Worm (Caenorhabditis elegans): ENCODE results near the gene far-3.

far-3 gene

DNA sequence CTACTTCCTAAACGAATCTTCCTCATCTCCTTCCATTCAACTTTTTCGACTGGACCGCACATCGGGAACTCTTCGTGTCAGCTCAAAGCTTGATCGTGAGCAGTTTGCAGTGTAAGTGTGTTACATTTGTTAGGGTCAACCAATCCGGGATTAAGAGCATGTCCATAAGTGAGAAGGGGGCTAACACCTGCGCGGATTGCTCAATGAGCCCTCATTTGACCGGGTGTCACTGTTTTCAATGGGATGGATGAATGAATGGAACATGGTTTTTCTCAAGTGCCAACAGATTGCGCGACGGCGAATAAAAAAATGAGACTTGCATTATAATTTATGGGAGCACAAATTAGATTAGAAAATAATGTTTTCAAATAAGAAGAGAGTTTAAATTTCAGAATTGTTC is 28.0 kb upstream of the far-3 start:
- TF ChIP-seq skn-1 (tag; optimal IDR thresholded peaks at IDR 0.05): no peak
- TF ChIP-seq Y5F2A.4 (GFP tag; optimal IDR thresholded peaks at IDR 0.05): no peak
- TF ChIP-seq fkh-10 (GFP tag; optimal IDR thresholded peaks at IDR 0.05): peak; percentile 41
- no peak for TF ChIP-seq F49E8.2 (tag; optimal IDR thresholded peaks at IDR 0.05; ENCODE audit: borderline replicate concordance)
- TF ChIP-seq ces-1 (GFP tag; optimal IDR thresholded peaks at IDR 0.05): no peak

DNA sequence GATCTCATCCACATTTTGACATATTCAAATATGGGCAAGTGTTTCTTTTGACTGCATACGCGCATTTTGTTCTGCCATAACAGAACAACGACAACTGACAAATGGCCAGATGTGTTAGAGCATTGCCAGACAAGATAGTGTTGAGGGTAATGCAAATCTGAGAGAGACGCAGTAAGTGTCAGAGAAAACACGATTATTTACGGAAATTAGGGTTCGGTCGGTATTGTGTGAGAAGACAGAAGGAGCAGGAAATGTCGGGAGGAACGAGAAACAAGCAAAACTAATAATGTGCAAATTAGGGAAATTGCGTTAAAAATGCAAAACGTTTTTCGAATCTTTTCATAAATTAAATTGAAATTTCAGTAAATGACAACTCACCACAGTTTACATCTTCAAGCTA is 27.2 kb upstream of the far-3 start:
- TF ChIP-seq unc-62 (GFP tag; optimal IDR thresholded peaks at IDR 0.05 in 1 of 2) (peak in 1 of 2 experiments; percentile 36), unc-62 (tag; optimal IDR thresholded peaks at IDR 0.05) (no peak), ZK337.2 (GFP tag; IDR thresholded peaks at IDR 0.05) (no peak)

DNA sequence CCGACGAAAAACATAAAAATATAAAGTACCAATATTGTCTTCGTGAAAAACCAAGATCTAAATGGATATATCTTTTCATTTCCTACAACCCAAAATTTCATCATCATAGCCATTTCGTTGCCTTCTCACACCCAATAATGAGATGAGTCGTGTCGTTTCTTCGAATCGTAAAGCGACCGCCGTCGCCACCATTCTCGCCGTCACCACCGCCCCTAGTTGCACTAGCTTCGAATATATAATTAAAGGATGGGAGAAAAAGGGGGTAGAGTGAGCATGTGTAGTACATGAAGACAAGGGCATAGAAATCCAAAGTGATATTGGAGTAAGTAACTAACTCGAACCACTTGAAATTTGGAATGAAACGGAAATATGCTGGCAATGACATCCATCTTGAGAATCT is 24.9 kb upstream of the far-3 start:
- TF ChIP-seq ceh-20 (GFP tag; IDR thresholded peaks at IDR 0.05) (no peak), aha-1 (tag) (peak; percentile 68)

DNA sequence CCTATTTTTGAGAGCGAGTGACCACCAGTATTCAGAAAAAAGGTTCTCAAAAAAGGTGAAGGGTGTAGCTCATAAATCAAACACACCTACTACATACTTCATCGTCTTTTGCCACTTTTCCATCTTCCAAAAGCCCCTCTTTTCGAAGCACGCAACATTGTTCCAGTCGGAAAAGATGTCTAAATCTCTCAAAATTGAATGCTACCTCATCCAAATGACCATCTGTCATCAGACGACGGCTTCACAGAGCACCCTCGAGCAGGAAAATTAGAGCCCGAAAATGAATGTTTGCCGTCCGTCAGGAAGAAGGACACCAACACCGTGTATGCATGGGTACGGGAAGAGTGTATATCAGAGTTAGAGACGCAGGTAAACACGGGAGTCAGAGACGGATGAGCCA is 24.2 kb upstream of the far-3 start:
- TF ChIP-seq spr-1 (tag; optimal IDR thresholded peaks at IDR 0.05): no peak
- no peak for TF ChIP-seq F37D6.2 (tag; optimal IDR thresholded peaks at IDR 0.05)
- TF ChIP-seq mxl-3 (GFP tag; optimal IDR thresholded peaks at IDR 0.05): no peak
- peak in 1 of 2 experiments; percentile 87 for TF ChIP-seq unc-62 (GFP tag; optimal IDR thresholded peaks at IDR 0.05 in 1 of 2)
- TF ChIP-seq unc-62 (tag; optimal IDR thresholded peaks at IDR 0.05): no peak

DNA sequence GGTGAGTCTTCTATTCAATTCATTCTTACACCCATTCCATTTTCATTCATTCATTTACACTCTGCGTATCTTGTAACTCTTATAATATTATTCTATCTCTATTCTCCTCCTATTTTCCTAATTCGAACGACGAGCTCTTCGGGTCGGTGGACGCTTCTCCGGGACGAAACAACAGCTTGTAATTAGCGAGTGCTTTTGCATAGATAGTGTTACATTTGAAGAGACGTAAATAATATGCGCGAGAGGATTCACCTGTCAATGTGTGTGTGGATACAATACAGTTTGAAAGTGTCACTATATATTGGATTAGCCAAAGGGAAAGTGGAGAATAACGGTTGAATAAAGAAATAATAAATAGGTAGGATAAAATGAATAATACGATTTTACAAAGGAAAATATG is 23.3 kb upstream of the far-3 start:
- TF ChIP-seq F26F4.8 (GFP tag; conservative IDR thresholded peaks at IDR 0.05) (no peak), F10B5.3 (tag; optimal IDR thresholded peaks at IDR 0.05) (no peak), vab-7 (GFP tag; IDR thresholded peaks at IDR 0.05) (no peak), lin-1 (GFP tag; IDR thresholded peaks at IDR 0.05) (no peak), jun-1 (tag; optimal IDR thresholded peaks at IDR 0.05) (no peak), ceh-32 (tag; optimal IDR thresholded peaks at IDR 0.05; ENCODE audit: poor library complexity) (no peak), zfp-3 (GFP tag; conservative IDR thresholded peaks at IDR 0.05) (no peak), hmg-1.1 (GFP tag; IDR thresholded peaks at IDR 0.05) (no peak)

DNA sequence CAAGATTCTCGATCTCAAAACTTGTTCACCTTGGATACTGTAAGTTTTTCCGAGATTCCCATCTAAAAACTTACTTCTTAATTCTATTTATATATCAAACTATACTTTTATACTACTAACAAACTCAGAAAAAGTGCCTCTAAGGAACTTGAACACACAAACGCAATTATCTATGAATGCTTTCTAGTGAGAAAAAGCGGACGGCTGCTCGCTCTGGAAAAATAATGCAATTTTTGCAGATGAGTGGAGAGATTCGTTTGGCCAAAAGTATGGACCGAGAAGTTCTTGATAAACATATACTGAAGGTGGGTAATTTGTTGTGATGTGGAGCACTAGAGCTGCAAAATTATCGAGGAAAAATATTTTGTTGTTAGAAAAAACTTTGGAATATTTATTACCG is 22.7 kb upstream of the far-3 start:
- no peak for TF ChIP-seq vab-7 (GFP tag; IDR thresholded peaks at IDR 0.05)
- TF ChIP-seq ces-1 (GFP tag; optimal IDR thresholded peaks at IDR 0.05): peak; percentile 86

DNA sequence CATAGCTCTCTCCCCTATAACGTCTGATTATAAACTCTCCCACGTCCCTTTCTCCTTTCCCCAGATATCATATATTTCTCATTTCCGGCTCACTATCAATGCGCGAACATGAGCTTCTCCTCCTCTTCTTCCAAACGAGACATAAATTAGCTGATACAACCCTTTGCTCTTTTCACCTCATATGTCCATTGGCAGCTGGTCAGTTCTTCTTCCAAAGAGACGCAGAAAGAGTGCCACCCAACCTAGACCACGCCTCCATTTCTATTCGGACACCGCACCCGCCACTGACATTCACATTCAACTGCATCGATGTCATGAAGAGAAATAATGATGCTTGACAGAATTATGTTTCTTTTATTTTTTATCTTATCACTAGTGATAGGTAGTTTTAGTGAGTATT is 21.4 kb upstream of the far-3 start, which contains the start of gene fmi-1:
Gene fmi-1 (plus strand): TSS at position 301 of the 400 bp plus-strand sequence.
- no peak for TF ChIP-seq Y48G9A.11 (GFP tag; IDR thresholded peaks at IDR 0.05)
- no peak for TF ChIP-seq daf-8 (GFP tag; IDR thresholded peaks at IDR 0.05)
- TF ChIP-seq aha-1 (tag): peak; percentile 49

DNA sequence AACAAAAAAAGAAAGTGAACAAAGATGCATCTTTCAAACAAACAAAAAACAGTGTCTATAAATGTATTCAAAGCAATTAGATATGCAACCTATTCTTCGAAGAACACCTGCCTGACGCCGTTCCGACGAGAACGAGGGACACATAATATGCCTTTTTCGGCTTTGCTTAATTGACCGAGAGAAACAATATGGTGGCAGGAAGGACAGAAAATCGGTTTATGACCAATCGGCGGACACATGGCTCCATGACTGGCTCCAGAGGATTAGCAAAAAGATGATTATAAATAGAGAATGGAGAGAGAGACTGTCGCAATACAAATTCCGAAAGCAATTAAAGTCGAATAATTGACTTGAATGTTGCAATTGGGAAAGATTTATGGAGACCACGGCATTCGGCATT is 20.9 kb upstream of the far-3 start:
- no peak for TF ChIP-seq unc-130 (GFP tag; optimal IDR thresholded peaks at IDR 0.05)
- TF ChIP-seq pqm-1 (tag; optimal IDR thresholded peaks at IDR 0.05): no peak
- TF ChIP-seq daf-8 (GFP tag; IDR thresholded peaks at IDR 0.05): no peak
- TF ChIP-seq aha-1 (tag): peak; percentile 65

DNA sequence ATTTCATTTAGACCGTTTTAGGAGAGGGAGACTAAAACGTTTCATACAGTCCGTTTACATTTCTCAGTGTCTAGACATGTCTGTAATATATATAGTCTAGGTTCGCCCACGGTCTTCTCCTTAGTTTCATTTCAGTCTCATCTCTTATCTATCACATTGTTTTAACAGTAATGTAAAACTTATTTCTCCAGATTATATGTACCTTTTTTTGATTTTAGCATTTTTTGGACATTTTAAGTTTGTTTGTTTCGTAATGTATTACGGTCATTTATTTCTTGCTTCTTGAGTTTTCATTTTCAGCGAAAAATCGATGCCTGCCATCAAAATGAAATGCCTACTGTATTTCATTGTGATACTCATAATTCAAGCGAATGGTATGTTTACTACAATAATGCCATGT is 16.5 kb upstream of the far-3 start, which contains the start of gene F15B9.6:
Gene F15B9.6 (plus strand): TSS at position 301 of the 400 bp plus-strand sequence.
- TF ChIP-seq skn-1 (tag; optimal IDR thresholded peaks at IDR 0.05): no peak
- no peak for TF ChIP-seq F49E8.2 (tag; optimal IDR thresholded peaks at IDR 0.05; ENCODE audit: borderline replicate concordance)
- no peak for TF ChIP-seq spr-1 (tag; optimal IDR thresholded peaks at IDR 0.05)
- no peak for TF ChIP-seq dmd-9 (GFP tag; IDR thresholded peaks at IDR 0.05)
- TF ChIP-seq nhr-6 (tag; optimal IDR thresholded peaks at IDR 0.05): no peak
- TF ChIP-seq T20F7.1 (GFP tag; optimal IDR thresholded peaks at IDR 0.05): no peak
